Worm (Caenorhabditis elegans): ENCODE measurements around the gene M151.10.

ce11 chrII:3655378-3655777 lies 15.3 kb upstream of the M151.10 start, which contains the start of gene F19B10.5:
- TF ChIP-seq nhr-12 (tag; optimal IDR thresholded peaks at IDR 0.05) (no peak), nfya-1 (tag; optimal IDR thresholded peaks at IDR 0.05; ENCODE audit: insufficient read depth) (no peak), sea-2 (GFP tag; optimal IDR thresholded peaks at IDR 0.05) (no peak), elt-1 (tag; optimal IDR thresholded peaks at IDR 0.05) (no peak), unc-62 (GFP tag; optimal IDR thresholded peaks at IDR 0.05) (no peak), tbx-2 (tag; optimal IDR thresholded peaks at IDR 0.05) (no peak), ztf-4 (tag; optimal IDR thresholded peaks at IDR 0.05) (no peak)

Measured in whole organism, L3 larva.